Worm (Caenorhabditis elegans): ENCODE results near the gene xnd-1.

xnd-1 gene

DNA sequence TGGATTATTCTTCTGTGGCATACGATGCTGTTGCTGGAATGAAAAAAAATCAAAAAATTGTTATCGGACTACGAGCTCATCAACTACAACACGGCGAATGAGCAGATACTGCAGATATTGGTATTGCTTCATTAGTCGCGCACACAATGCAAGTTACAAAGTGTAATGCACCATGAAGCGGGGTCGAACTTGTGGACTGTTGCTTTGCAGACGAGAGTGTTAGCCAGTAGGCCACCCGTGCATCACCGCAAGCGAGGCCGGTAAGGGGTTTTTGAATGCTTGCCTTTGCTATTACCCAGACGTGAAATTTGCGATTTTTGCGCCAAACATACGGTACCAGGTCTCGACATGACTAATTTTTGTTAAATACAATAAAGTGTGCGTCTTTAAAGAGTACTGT lies 2.3 kb upstream of the xnd-1 start (continued):
- TF ChIP-seq madf-9 (GFP tag; conservative IDR thresholded peaks at IDR 0.05) (peak; percentile 86), nhr-77 (tag; optimal IDR thresholded peaks at IDR 0.05) (peak; percentile 49), daf-12 (tag; optimal IDR thresholded peaks at IDR 0.05) (no peak), tag-97 (GFP tag; IDR thresholded peaks at IDR 0.05) (no peak), hlh-11 (tag; optimal IDR thresholded peaks at IDR 0.05) (peak; percentile 71), snpc-4 (tag; optimal IDR thresholded peaks at IDR 0.05) (no peak), nhr-237 (tag; optimal IDR thresholded peaks at IDR 0.05) (no peak), lim-7 (GFP tag; IDR thresholded peaks at IDR 0.05) (peak; percentile 96), dmd-8 (GFP tag; IDR thresholded peaks at IDR 0.05) (peak; percentile 98), ceh-32 (tag; optimal IDR thresholded peaks at IDR 0.05; ENCODE audit: poor library complexity) (no peak), ctbp-1 (GFP tag; IDR thresholded peaks at IDR 0.05) (peak; percentile 85), egl-43 (GFP tag; IDR thresholded peaks at IDR 0.05) (peak; percentile 94), D1046.2 (GFP tag; IDR thresholded peaks at IDR 0.05) (peak; percentile 82; the same call in 1 of the 2 replicates), zag-1 (tag; optimal IDR thresholded peaks at IDR 0.05) (no peak), sdz-12 (GFP tag; optimal IDR thresholded peaks at IDR 0.05) (peak; percentile 81), tra-1 (GFP tag; IDR thresholded peaks at IDR 0.05) (peak; percentile 88), fos-1 (tag; optimal IDR thresholded peaks at IDR 0.05) (no peak), nhr-102 (tag; optimal IDR thresholded peaks at IDR 0.05) (peak; percentile 79), pqm-1 (tag; optimal IDR thresholded peaks at IDR 0.05) (no peak), lin-29 (GFP tag; IDR thresholded peaks at IDR 0.05) (0 out of 2 replicates have a peak, but pooled peaks have one; percentile 45), mxl-2 (GFP tag; conservative IDR thresholded peaks at IDR 0.05) (0 out of 2 replicates have a peak, but pooled peaks have one; percentile 46), daf-19 (GFP tag; conservative IDR thresholded peaks at IDR 0.05) (peak; percentile 42; the same call in 1 of the 2 replicates), T20F7.1 (GFP tag; optimal IDR thresholded peaks at IDR 0.05) (no peak), jun-1 (tag; optimal IDR thresholded peaks at IDR 0.05) (peak; percentile 36), pha-4 (GFP tag; IDR thresholded peaks at IDR 0.05) (peak; percentile 94), pha-4 (tag; optimal IDR thresholded peaks at IDR 0.05) (no peak), saeg-2 (GFP tag; IDR thresholded peaks at IDR 0.05) (peak; percentile 89), ceh-28 (tag; optimal IDR thresholded peaks at IDR 0.05) (no peak), ZK546.5 (tag; optimal IDR thresholded peaks at IDR 0.05) (no peak), F10B5.3 (tag; optimal IDR thresholded peaks at IDR 0.05) (peak; percentile 71), nhr-25 (tag; optimal IDR thresholded peaks at IDR 0.05; ENCODE audit: borderline replicate concordance, insufficient read depth) (peak; percentile 64), mes-2 (tag; optimal IDR thresholded peaks at IDR 0.05; ENCODE audit: poor library complexity, severe bottlenecking) (peak; percentile 92), unc-62 (GFP tag; optimal IDR thresholded peaks at IDR 0.05 in 1 of 2) (no peak), unc-62 (tag; optimal IDR thresholded peaks at IDR 0.05) (no peak), nhr-76 (tag; optimal IDR thresholded peaks at IDR 0.05) (no peak), F26F4.8 (GFP tag; conservative IDR thresholded peaks at IDR 0.05) (peak; percentile 87), arid-1 (GFP tag; conservative IDR thresholded peaks at IDR 0.05) (peak; percentile 94), F37D6.2 (tag; optimal IDR thresholded peaks at IDR 0.05) (peak; percentile 31), aha-1 (tag) (peak; percentile 82)

DNA sequence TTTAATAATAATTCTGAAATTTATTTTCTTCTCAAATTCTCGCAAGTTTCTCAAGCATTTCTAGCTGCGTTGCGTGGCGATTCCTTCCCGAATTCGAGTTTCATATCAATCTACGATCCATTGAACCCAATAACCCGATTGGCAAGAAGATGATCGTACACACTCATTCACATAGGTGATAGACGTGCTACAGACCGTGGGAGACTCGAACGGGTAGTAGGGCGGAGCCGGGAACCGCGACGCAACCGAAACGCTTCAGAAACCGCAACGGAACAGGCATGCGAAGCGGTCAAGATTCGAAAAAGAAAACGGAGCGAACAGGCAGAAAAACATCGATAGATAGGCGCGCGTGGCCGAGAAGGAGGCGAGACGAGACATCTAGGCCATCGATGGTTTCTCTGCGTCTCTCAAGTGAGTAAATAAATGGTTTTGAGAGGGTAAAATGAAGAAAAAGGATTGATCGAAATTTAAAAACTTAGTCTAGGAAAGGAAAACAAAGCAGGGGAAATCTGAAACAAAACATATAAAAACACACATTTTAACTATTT lies 747 bp upstream of the xnd-1 start, which contains the start of gene madf-11:
madf-11 (minus strand) TSS at position 51 of the 548 bp plus-strand sequence.
- TF ChIP-seq T26A8.4 (GFP tag; IDR thresholded peaks at IDR 0.05) (peak; percentile 37; the same call in 1 of the 2 replicates), ceh-20 (GFP tag; IDR thresholded peaks at IDR 0.05) (0 out of 2 replicates have a peak, but pooled peaks have one; percentile 41), nhr-76 (tag; optimal IDR thresholded peaks at IDR 0.05) (no peak), F10B5.3 (tag; optimal IDR thresholded peaks at IDR 0.05) (no peak), vab-7 (GFP tag; IDR thresholded peaks at IDR 0.05) (0 out of 2 replicates have a peak, but pooled peaks have one; percentile 26), ces-1 (GFP tag; optimal IDR thresholded peaks at IDR 0.05) (no peak), nhr-11 (tag; optimal IDR thresholded peaks at IDR 0.05) (peak; percentile 45), R02D3.7 (tag; optimal IDR thresholded peaks at IDR 0.05) (no peak), nhr-237 (tag; optimal IDR thresholded peaks at IDR 0.05) (no peak), sdz-12 (GFP tag; optimal IDR thresholded peaks at IDR 0.05) (no peak), nhr-10 (tag; optimal IDR thresholded peaks at IDR 0.05) (no peak), dve-1 (tag; optimal IDR thresholded peaks at IDR 0.05; ENCODE audit: insufficient read depth) (peak; percentile 78), nhr-42 (GFP tag; IDR thresholded peaks at IDR 0.05) (no peak), nhr-25 (tag; optimal IDR thresholded peaks at IDR 0.05; ENCODE audit: borderline replicate concordance, insufficient read depth) (no peak), nhr-28 (tag; optimal IDR thresholded peaks at IDR 0.05) (peak; percentile 77), rbr-2 (tag; optimal IDR thresholded peaks at IDR 0.05) (peak; percentile 73), unc-62 (GFP tag; optimal IDR thresholded peaks at IDR 0.05 in 1 of 2) (peak in 1 of 2 experiments; percentile 98), unc-62 (tag; optimal IDR thresholded peaks at IDR 0.05) (no peak), F44E2.7 (GFP tag; IDR thresholded peaks at IDR 0.05) (no peak), zip-2 (tag; optimal IDR thresholded peaks at IDR 0.05) (no peak)

Measured in whole organism, L4 larva.